Fruit fly (Drosophila melanogaster): ENCODE results near the gene CG31342.

dm6 chr3R:12977371-12978050 is 8.3 kb upstream of the CG31342 start, which contains the start of the genes CG7381 and CG7091:
- TF ChIP-seq Jra (GFP tag; optimal IDR thresholded peaks at IDR 0.05), result no peak
- no peak for TF ChIP-seq Dfd (GFP tag; optimal IDR thresholded peaks at IDR 0.05)
- TF ChIP-seq CrebA (GFP tag; optimal IDR thresholded peaks at IDR 0.05; ENCODE audit: borderline replicate concordance), result no peak
- TF ChIP-seq Hr83 (GFP tag; optimal IDR thresholded peaks at IDR 0.05; ENCODE audit: poor library complexity, severe bottlenecking), result no peak
- TF ChIP-seq tai (GFP tag; optimal IDR thresholded peaks at IDR 0.05), result no peak
- no peak for TF ChIP-seq fru (GFP tag; optimal IDR thresholded peaks at IDR 0.05)
